Worm (Caenorhabditis elegans): ENCODE data around the gene H06A10.1.

H06A10.1 gene

ce11 chrX:13500568-13500967 is 6.8 kb upstream of the H06A10.1 start, which contains the start of gene sad-1:
TSS of gene sad-1 (minus strand) at chrX:13500668.
- no peak for TF ChIP-seq mes-4 (tag; optimal IDR thresholded peaks at IDR 0.05)
- no peak for TF ChIP-seq B0019.2 (GFP tag; conservative IDR thresholded peaks at IDR 0.05)
- TF ChIP-seq egrh-3 (GFP tag; IDR thresholded peaks at IDR 0.05) = no peak
- no peak for TF ChIP-seq K12H6.12 (tag; optimal IDR thresholded peaks at IDR 0.05)
- no peak for TF ChIP-seq F57C9.4 (tag; optimal IDR thresholded peaks at IDR 0.05)
- TF ChIP-seq ceh-27 (GFP tag; optimal IDR thresholded peaks at IDR 0.05) = no peak
- TF ChIP-seq hsf-1 (GFP tag; IDR thresholded peaks at IDR 0.05) = no peak
- no peak for TF ChIP-seq sea-2 (GFP tag; IDR thresholded peaks at IDR 0.05)
- TF ChIP-seq hmg-1.2 (GFP tag; IDR thresholded peaks at IDR 0.05) = no peak
- TF ChIP-seq B0261.1 (tag; optimal IDR thresholded peaks at IDR 0.05) = no peak
- TF ChIP-seq ztf-3 (GFP tag; optimal IDR thresholded peaks at IDR 0.05) = no peak
- TF ChIP-seq ceh-91 (GFP tag; IDR thresholded peaks at IDR 0.05) = no peak
- TF ChIP-seq Y95B8A.8 (GFP tag; IDR thresholded peaks at IDR 0.05) = no peak
- no peak for TF ChIP-seq F55B11.4 (tag; optimal IDR thresholded peaks at IDR 0.05; ENCODE audit: borderline replicate concordance, insufficient read depth)

- TF ChIP-seq snpc-4 (GFP tag; optimal IDR thresholded peaks at IDR 0.05) (no peak), snpc-4 (tag; optimal IDR thresholded peaks at IDR 0.05) (no peak), zfh-2 (GFP tag; conservative IDR thresholded peaks at IDR 0.05) (peak; percentile 46; the same call in 1 of the 2 replicates), lin-35 (GFP tag; optimal IDR thresholded peaks at IDR 0.05) (peak in 1 of 3 experiments; percentile 45), nhr-27 (tag; optimal IDR thresholded peaks at IDR 0.05) (no peak), K12H6.12 (tag; optimal IDR thresholded peaks at IDR 0.05) (peak; percentile 32), snpc-1.3 (tag; optimal IDR thresholded peaks at IDR 0.05; ENCODE audit: insufficient read depth) (no peak), let-526 (GFP tag; IDR thresholded peaks at IDR 0.05) (no peak), repo-1 (tag; optimal IDR thresholded peaks at IDR 0.05) (no peak), hmg-1.2 (GFP tag; IDR thresholded peaks at IDR 0.05) (peak; percentile 36; the same call in 1 of the 2 replicates)
Measured at ce11 chrX:13502282-13502681, 5.1 kb upstream of the H06A10.1 start.

- TF ChIP-seq F22D6.2 (tag; optimal IDR thresholded peaks at IDR 0.05) (no peak), ekl-4 (GFP tag; IDR thresholded peaks at IDR 0.05) (no peak), zfh-2 (GFP tag; conservative IDR thresholded peaks at IDR 0.05) (peak; percentile 41; the same call in 1 of the 2 replicates), attf-3 (GFP tag; conservative IDR thresholded peaks at IDR 0.05) (0 out of 2 replicates have a peak, but pooled peaks have one; percentile 12)
Measured at ce11 chrX:13503839-13504238, 3.5 kb upstream of the H06A10.1 start.

ce11 chrX:13505201-13505600 is 2.1 kb upstream of the H06A10.1 start:
- TF ChIP-seq him-1 (tag; optimal IDR thresholded peaks at IDR 0.05) (no peak), ama-1 (optimal IDR thresholded peaks at IDR 0.05) (no peak), ama-1 (GFP tag; optimal IDR thresholded peaks at IDR 0.05) (no peak), tbx-9 (tag; optimal IDR thresholded peaks at IDR 0.05; ENCODE audit: borderline replicate concordance) (no peak), sdz-38 (tag; optimal IDR thresholded peaks at IDR 0.05) (no peak), F22D6.2 (tag; optimal IDR thresholded peaks at IDR 0.05) (no peak), lin-54 (GFP tag; optimal IDR thresholded peaks at IDR 0.05) (no peak), lir-1 (GFP tag; conservative IDR thresholded peaks at IDR 0.05) (no peak), dpff-1 (tag; optimal IDR thresholded peaks at IDR 0.05) (no peak), F39B2.1 (GFP tag; IDR thresholded peaks at IDR 0.05) (no peak), akir-1 (GFP tag; optimal IDR thresholded peaks at IDR 0.05) (no peak), die-1 (tag; optimal IDR thresholded peaks at IDR 0.05) (no peak), F33H1.4 (GFP tag; IDR thresholded peaks at IDR 0.05) (no peak), let-526 (GFP tag; IDR thresholded peaks at IDR 0.05) (no peak), rpc-1 (optimal IDR thresholded peaks at IDR 0.05) (no peak), rpc-1 (tag; optimal IDR thresholded peaks at IDR 0.05) (no peak)
